Worm (Caenorhabditis elegans): ENCODE data around the gene ZC449.1.

DNA sequence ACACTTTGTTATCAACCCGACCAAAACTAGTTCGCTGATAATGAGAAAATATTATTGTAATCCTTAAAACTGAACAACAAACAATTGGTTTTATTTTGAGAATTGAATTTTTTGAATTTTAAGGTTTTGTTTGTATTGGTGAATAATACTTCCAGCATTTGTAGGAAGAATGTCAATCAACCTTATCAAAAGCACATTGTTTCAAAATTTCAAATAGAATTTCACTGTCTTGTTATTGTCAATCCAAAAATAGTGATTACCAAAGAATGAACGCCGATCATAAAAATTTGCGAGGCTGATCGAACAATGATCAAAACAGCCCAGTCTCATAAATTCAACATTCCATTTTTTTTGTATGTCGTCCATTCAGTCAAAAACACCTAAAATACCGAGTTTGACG, 49.7 kb upstream of the ZC449.1 start:
- TF ChIP-seq ceh-13 (GFP tag; optimal IDR thresholded peaks at IDR 0.05) (no peak), ama-1 (optimal IDR thresholded peaks at IDR 0.05) (no peak), hmbx-1 (tag; optimal IDR thresholded peaks at IDR 0.05) (no peak), B0310.2 (tag; optimal IDR thresholded peaks at IDR 0.05) (no peak), tbx-11 (GFP tag; IDR thresholded peaks at IDR 0.05) (no peak), hnd-1 (tag; optimal IDR thresholded peaks at IDR 0.05) (no peak), tra-4 (tag; optimal IDR thresholded peaks at IDR 0.05) (no peak), F13C5.2 (tag; optimal IDR thresholded peaks at IDR 0.05) (no peak), pes-1 (GFP tag; IDR thresholded peaks at IDR 0.05) (no peak)
